Worm (Caenorhabditis elegans) whole organism, L1 larva: ENCODE results near the gene C56G2.22.

Source experiments
- C34B4.2 ChIP-seq: sonication (generic microtip); optimal IDR thresholded peaks from 2 replicates; lab custom pipeline; 2017; ENCODE audit warnings: mild to moderate bottlenecking, missing genetic modification characterization, missing compliant biosample characterization
- alr-1 ChIP-seq: fragments of 200-800 bp; sonication (Bioruptor generic); optimal IDR thresholded peaks from 2 replicates; lab custom pipeline; 2018; ENCODE audit warnings: borderline replicate concordance, mild to moderate bottlenecking, missing genetic modification characterization, missing compliant biosample characterization
- fos-1 ChIP-seq: fragments of 150-350 bp; optimal IDR thresholded peaks from 2 replicates; lab custom pipeline; 2014; ENCODE audit warnings: missing biosample characterization, missing genetic modification characterization
- lin-39 ChIP-seq: fragments of 150-350 bp; optimal IDR thresholded peaks from 2 replicates; lab custom pipeline; 2014; ENCODE audit warnings: missing biosample characterization, missing genetic modification reagents, missing genetic modification characterization
- snpc-4 ChIP-seq: fragments of 150-350 bp; optimal IDR thresholded peaks from 2 replicates; lab custom pipeline; 2014; ENCODE audit warnings: missing biosample characterization, missing genetic modification characterization
- tbx-2 ChIP-seq: sonication (generic microtip); optimal IDR thresholded peaks from 2 replicates; lab custom pipeline; 2016; ENCODE audit warnings: missing genetic modification characterization, missing compliant biosample characterization

DNA sequence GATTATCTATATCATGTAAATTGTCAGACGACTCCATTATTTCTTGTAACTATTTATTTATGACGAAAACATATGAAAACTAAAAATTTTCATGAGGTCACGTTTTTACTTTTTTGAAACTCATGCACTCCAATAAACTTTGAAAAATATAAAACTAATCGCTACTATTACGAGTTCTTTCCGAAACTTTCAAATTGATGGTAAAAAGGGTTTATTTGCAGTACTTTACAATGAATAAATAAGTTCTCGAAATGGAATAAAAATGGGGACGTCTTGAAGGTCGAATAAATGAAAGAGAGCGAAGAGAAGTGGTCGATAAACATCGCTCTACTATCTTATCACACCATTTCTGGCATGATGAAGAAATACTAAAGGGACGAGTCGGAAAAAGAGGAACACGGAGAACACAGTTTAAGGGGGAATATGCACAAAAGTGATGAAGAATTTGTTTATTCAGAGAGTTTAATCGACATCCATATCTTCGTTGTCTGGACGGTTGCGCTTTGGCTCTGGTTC is 6.3 kb upstream of the C56G2.22 start, which contains the start of gene let-767:
- no peak for TF ChIP-seq fos-1 (tag; lab: Kevin White, UChicago)
- no peak for TF ChIP-seq tbx-2 (tag; lab: Kevin White, UChicago)
- TF ChIP-seq alr-1 (tag; lab: Kevin White, UChicago) = no peak
- TF ChIP-seq snpc-4 (tag; lab: Kevin White, UChicago) = no peak
- no peak for TF ChIP-seq C34B4.2 (tag; lab: Kevin White, UChicago)
- no peak for TF ChIP-seq lin-39
